Fruit fly (Drosophila melanogaster) whole organism, embryonic: ENCODE measurements around the gene Cortactin.

Experiments
- CG10147 ChIP-seq: fragments of 200-800 bp; sonication (Bioruptor generic); optimal IDR thresholded peaks from 2 replicates; lab custom pipeline; 2019; ENCODE audit warnings: missing biosample characterization, mild to moderate bottlenecking, missing genetic modification characterization, moderate library complexity
- CG11247 ChIP-seq: fragments of 200-800 bp; sonication (Bioruptor generic); IDR thresholded peaks from 2 replicates; pipeline ENCODE4 v1.3.6; 2022; ENCODE audit warnings: missing biosample characterization, missing genetic modification characterization
- CG12155 ChIP-seq: fragments of 200-800 bp; sonication (Bioruptor generic); optimal IDR thresholded peaks from 3 replicates; lab custom pipeline; 2016; ENCODE audit warnings: missing biosample characterization, missing genetic modification characterization
- CG12659 ChIP-seq: fragments of 200-800 bp; sonication (Bioruptor generic); optimal IDR thresholded peaks from 3 replicates; lab custom pipeline; 2017; ENCODE audit warnings: mild to moderate bottlenecking, missing biosample characterization, missing genetic modification reagents, missing genetic modification characterization
- CG14050 ChIP-seq: fragments of 200-800 bp; sonication (Bioruptor generic); IDR thresholded peaks from 3 replicates; pipeline ENCODE4 v1.3.6; 2022; ENCODE audit warnings: missing biosample characterization, missing genetic modification characterization
- CG1529 ChIP-seq: fragments of 200-800 bp; sonication (Bioruptor generic); optimal IDR thresholded peaks from 3 replicates; lab custom pipeline; 2018; ENCODE audit warnings: missing biosample characterization, missing genetic modification characterization
- CG17328 ChIP-seq: fragments of 200-800 bp; sonication (Bioruptor generic); IDR thresholded peaks from 2 replicates; pipeline ENCODE4 v1.3.6; 2022; ENCODE audit warnings: missing biosample characterization, missing genetic modification characterization
- CG17612 ChIP-seq: fragments of 200-800 bp; sonication (Bioruptor generic); IDR thresholded peaks from 2 replicates; pipeline ENCODE4 v1.3.6; 2022; ENCODE audit warnings: missing biosample characterization, missing genetic modification characterization
- CG18476 ChIP-seq: fragments of 200-800 bp; sonication (Bioruptor generic); optimal IDR thresholded peaks from 2 replicates; lab custom pipeline; 2016; ENCODE audit warnings: missing biosample characterization, mild to moderate bottlenecking, missing genetic modification characterization
- CG30431 ChIP-seq: fragments of 200-800 bp; sonication (Bioruptor generic); optimal IDR thresholded peaks from 2 replicates; lab custom pipeline; 2017; ENCODE audit warnings: missing biosample characterization, missing genetic modification characterization
- CG34224 ChIP-seq: fragments of 200-800 bp; sonication (Bioruptor generic); IDR thresholded peaks from 3 replicates; pipeline ENCODE4 v1.3.6; 2022; ENCODE audit warnings: missing biosample characterization, missing genetic modification characterization; ENCODE audit not compliant: partially characterized antibody
- CG34422 ChIP-seq: fragments of 200-800 bp; sonication (Bioruptor generic); IDR thresholded peaks from 3 replicates; pipeline ENCODE4 v1.3.6; 2022; ENCODE audit warnings: missing biosample characterization, missing genetic modification characterization
- CG4328 ChIP-seq: fragments of 200-800 bp; sonication (Bioruptor generic); optimal IDR thresholded peaks from 3 replicates; lab custom pipeline; 2017; ENCODE audit warnings: missing biosample characterization, missing genetic modification reagents, missing genetic modification characterization
- CG6689 ChIP-seq: fragments of 200-800 bp; sonication (Bioruptor generic); IDR thresholded peaks from 2 replicates; pipeline ENCODE4 v1.3.6; 2022; ENCODE audit warnings: missing biosample characterization, missing genetic modification characterization
- CG7745 ChIP-seq: fragments of 200-800 bp; sonication (Bioruptor generic); optimal IDR thresholded peaks from 2 replicates; lab custom pipeline; 2018; ENCODE audit warnings: missing biosample characterization, mild to moderate bottlenecking, missing genetic modification characterization, moderate library complexity
- CG8478 ChIP-seq: fragments of >200 bp; optimal IDR thresholded peaks from 2 replicates; lab custom pipeline; 2018
- Elba2 ChIP-seq: fragments of 200-800 bp; sonication (Bioruptor generic); optimal IDR thresholded peaks from 3 replicates; lab custom pipeline; 2016; ENCODE audit warnings: missing biosample characterization, missing genetic modification characterization
- Hr3 ChIP-seq: fragments of 200-800 bp; sonication (Bioruptor generic); optimal IDR thresholded peaks from 3 replicates; lab custom pipeline; 2016; ENCODE audit warnings: missing biosample characterization, missing genetic modification characterization
- Hr39 ChIP-seq: fragments of >200 bp; optimal IDR thresholded peaks from 2 replicates; lab custom pipeline; 2017
- Lhr ChIP-seq: fragments of 200-800 bp; sonication (Bioruptor generic); optimal IDR thresholded peaks from 3 replicates; lab custom pipeline; 2017; ENCODE audit warnings: mild to moderate bottlenecking, missing biosample characterization, missing genetic modification reagents, missing genetic modification characterization
- Mad ChIP-seq: fragments of 200-800 bp; sonication (Bioruptor generic); optimal IDR thresholded peaks from 2 replicates; lab custom pipeline; 2016; ENCODE audit warnings: missing biosample characterization, missing genetic modification characterization
- Nf-YC ChIP-seq: fragments of 200-800 bp; optimal IDR thresholded peaks from 3 replicates; lab custom pipeline; 2019; ENCODE audit warnings: missing biosample characterization, mild to moderate bottlenecking, missing genetic modification characterization, moderate library complexity
- Oli ChIP-seq: fragments of 200-800 bp; sonication (Bioruptor generic); optimal IDR thresholded peaks from 2 replicates; lab custom pipeline; 2018; ENCODE audit warnings: missing biosample characterization, mild to moderate bottlenecking, missing genetic modification characterization, moderate library complexity
- Tbp ChIP-seq: fragments of >200 bp; optimal IDR thresholded peaks from 2 replicates; lab custom pipeline; 2018; ENCODE audit warnings: missing biosample characterization, missing genetic modification characterization
- abd-A ChIP-seq: fragments of 200-800 bp; sonication (Bioruptor generic); optimal IDR thresholded peaks from 3 replicates; lab custom pipeline; 2019; ENCODE audit warnings: missing biosample characterization, mild to moderate bottlenecking, missing genetic modification characterization, moderate library complexity
- al ChIP-seq: fragments of 200-800 bp; sonication (Bioruptor generic); IDR thresholded peaks from 2 replicates; pipeline ENCODE4 v1.3.6; 2022; ENCODE audit warnings: missing biosample characterization, missing genetic modification characterization
- ap ChIP-seq: fragments of 200-800 bp; sonication (Bioruptor generic); IDR thresholded peaks from 2 replicates; pipeline ENCODE4 v1.3.6; 2022; ENCODE audit warnings: missing biosample characterization, missing genetic modification characterization
- chm ChIP-seq: fragments of 200-800 bp; sonication (Bioruptor generic); IDR thresholded peaks from 2 replicates; pipeline ENCODE4 v1.3.6; 2022; ENCODE audit warnings: missing biosample characterization, missing genetic modification characterization
- dati ChIP-seq: fragments of 200-800 bp; sonication (Bioruptor generic); IDR thresholded peaks from 2 replicates; pipeline ENCODE4 v1.3.6; 2022; ENCODE audit warnings: missing biosample characterization, missing genetic modification characterization
- fd3F ChIP-seq: fragments of 200-800 bp; sonication (Bioruptor generic); optimal IDR thresholded peaks from 2 replicates; lab custom pipeline; 2018; ENCODE audit warnings: missing biosample characterization, mild to moderate bottlenecking, missing genetic modification characterization, moderate library complexity
- fru ChIP-seq: fragments of >200 bp; optimal IDR thresholded peaks from 2 replicates; lab custom pipeline; 2017
- her ChIP-seq: fragments of 200-800 bp; sonication (Bioruptor generic); optimal IDR thresholded peaks from 2 replicates; lab custom pipeline; 2016; ENCODE audit warnings: missing biosample characterization, missing genetic modification characterization
- lmd ChIP-seq: fragments of 200-800 bp; sonication (Bioruptor generic); IDR thresholded peaks from 2 replicates; pipeline ENCODE4 v1.3.6; 2022; ENCODE audit warnings: missing biosample characterization, missing genetic modification characterization
- lola ChIP-seq, 3 experiments: fragments of >200 bp in 2 of 3; fragments of 200-800 bp in 1 of 3; sonication (Bioruptor generic) in 1 of 3; optimal IDR thresholded peaks; 2 replicates each; lab custom pipeline; 2017 to 2019; ENCODE audit warnings: missing biosample characterization in 3 of 3, missing genetic modification characterization in 3 of 3, mild to moderate bottlenecking in 1 of 3, moderate library complexity in 1 of 3
- pita ChIP-seq: fragments of 200-800 bp; sonication (Bioruptor generic); optimal IDR thresholded peaks from 2 replicates; lab custom pipeline; 2017; ENCODE audit warnings: missing biosample characterization, mild to moderate bottlenecking, missing genetic modification characterization
- prd ChIP-seq, 3 experiments: fragments of >200 bp in 2 of 3; fragments of 200-800 bp in 1 of 3; sonication (Bioruptor generic) in 1 of 3; optimal IDR thresholded peaks in 2 of 3; IDR thresholded peaks in 1 of 3; 2 replicates in 2 of 3; 3 replicates in 1 of 3; pipeline versions ENCODE4 v1.3.6 to Lab custom; 2017 to 2022; ENCODE audit warnings: missing biosample characterization in 1 of 3, missing genetic modification characterization in 1 of 3
- psq ChIP-seq: fragments of 200-800 bp; sonication (Bioruptor generic); optimal IDR thresholded peaks from 2 replicates; lab custom pipeline; 2017; ENCODE audit warnings: missing biosample characterization, missing genetic modification characterization
- rib ChIP-seq: fragments of 200-800 bp; sonication (Bioruptor generic); IDR thresholded peaks from 2 replicates; pipeline ENCODE4 v1.3.6; 2022; ENCODE audit warnings: missing biosample characterization, missing genetic modification characterization
- slbo ChIP-seq: fragments of 200-800 bp; sonication (Bioruptor generic); IDR thresholded peaks from 2 replicates; pipeline ENCODE4 v1.3.6; 2022; ENCODE audit warnings: missing biosample characterization, missing genetic modification characterization
- sob ChIP-seq: fragments of 200-800 bp; sonication (Bioruptor generic); IDR thresholded peaks from 2 replicates; pipeline ENCODE4 v1.3.6; 2022; ENCODE audit warnings: missing biosample characterization, missing genetic modification characterization
- ttk ChIP-seq: fragments of 200-800 bp; sonication (Bioruptor generic); IDR thresholded peaks from 2 replicates; pipeline ENCODE4 v2.1.2; 2022; ENCODE audit warnings: missing biosample characterization, missing genetic modification characterization

Gene Cortactin

DNA sequence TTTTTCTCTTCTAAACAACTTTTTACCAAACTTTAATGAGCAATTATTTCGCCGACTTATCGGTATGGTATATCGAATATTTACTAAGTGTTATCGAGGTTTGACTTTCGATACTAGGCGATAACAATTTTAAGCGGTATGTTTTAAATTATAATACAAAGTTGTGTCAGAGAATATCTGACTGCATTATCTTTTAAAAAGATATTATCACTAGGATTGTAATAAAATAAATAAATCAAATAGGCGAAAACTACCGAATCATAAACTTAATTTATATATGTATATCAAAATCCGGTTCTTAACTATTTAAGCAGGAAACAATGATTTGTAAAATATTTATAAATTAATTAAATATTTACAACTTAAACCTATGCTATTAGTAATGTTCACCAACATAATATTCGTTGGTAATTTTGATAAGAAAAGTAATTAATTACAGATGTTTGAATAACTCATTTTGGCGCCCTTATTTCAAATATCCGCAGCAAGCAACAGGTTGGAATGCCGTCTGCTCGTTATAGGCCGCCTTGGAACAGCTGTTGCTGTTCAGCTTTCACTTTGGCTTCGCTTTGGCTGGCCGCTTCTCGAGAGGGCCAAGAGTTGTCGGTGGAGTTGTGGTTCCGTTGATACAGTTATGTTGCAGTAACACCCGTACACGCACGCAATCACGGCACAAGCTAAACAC lies 43.8 kb upstream of the Cortactin start, which contains the start of the genes Sec15 and rtet (continued):
- peak; percentile 18; the same call in 1 of the 2 replicates for TF ChIP-seq CG17328
- no peak for TF ChIP-seq CG6689 (GFP tag; lab: Robert Waterston, UW)
- TF ChIP-seq Lhr (GFP tag; lab: Kevin White, UChicago) = no peak
- peak; percentile 64 for TF ChIP-seq CG18476 (GFP tag; lab: Kevin White, UChicago)
- TF ChIP-seq her = no peak
- TF ChIP-seq rib (GFP tag; lab: Robert Waterston, UW) = no peak
- no peak for TF ChIP-seq fru (lab: Kevin White, UChicago)
- peak; percentile 45 for TF ChIP-seq sob (GFP tag; lab: Robert Waterston, UW)
- no peak for TF ChIP-seq Hr39 (lab: Kevin White, UChicago)
- TF ChIP-seq CG1529 = no peak
- no peak for TF ChIP-seq abd-A (tag; lab: Kevin White, UChicago)
- TF ChIP-seq CG34224 (GFP tag; lab: Robert Waterston, UW) = peak; percentile 63; the same call in 2 of the 3 replicates
- TF ChIP-seq CG12155 (GFP tag; lab: Kevin White, UChicago) = peak; percentile 55
- no peak for TF ChIP-seq dati (GFP tag; lab: Robert Waterston, UW)
- TF ChIP-seq CG12659 (GFP tag; lab: Kevin White, UChicago) = peak; percentile 70
- no peak for TF ChIP-seq prd (optimal IDR thresholded peaks at IDR 0.05; lab: Kevin White, UChicago)
- TF ChIP-seq prd (GFP tag; IDR thresholded peaks at IDR 0.05; lab: Robert Waterston, UW) = peak; percentile 47; the same call in 2 of the 3 replicates
- peak; percentile 48 for TF ChIP-seq Mad (GFP tag; lab: Kevin White, UChicago)
- peak; percentile 53 for TF ChIP-seq CG11247 (GFP tag; lab: Robert Waterston, UW)
- peak; percentile 67 for TF ChIP-seq lmd (GFP tag; lab: Robert Waterston, UW)
- no peak for TF ChIP-seq CG7745
- TF ChIP-seq Tbp = no peak
- TF ChIP-seq CG17612 (GFP tag; lab: Robert Waterston, UW) = no peak
- no peak for TF ChIP-seq fd3F (GFP tag; lab: Kevin White, UChicago)
- no peak for TF ChIP-seq ap (GFP tag; lab: Robert Waterston, UW)
- peak; percentile 70 for TF ChIP-seq slbo (GFP tag; lab: Robert Waterston, UW)
- TF ChIP-seq CG14050 (GFP tag; lab: Robert Waterston, UW) = peak; percentile 13; the same call in 1 of the 3 replicates
- peak; percentile 60; the same call in 1 of the 2 replicates for TF ChIP-seq chm (GFP tag; lab: Robert Waterston, UW)
- no peak for TF ChIP-seq pita (GFP tag; lab: Kevin White, UChicago)
- TF ChIP-seq Elba2 (GFP tag; lab: Kevin White, UChicago) = no peak
- TF ChIP-seq ttk (GFP tag; lab: Robert Waterston, UW) = 0 out of 2 replicates have a peak, but pooled peaks have one; percentile 24
- peak; percentile 27 for TF ChIP-seq CG30431 (GFP tag; lab: Kevin White, UChicago)
- TF ChIP-seq Oli (tag; lab: Kevin White, UChicago) = peak; percentile 48
- TF ChIP-seq CG10147 = no peak
- no peak for TF ChIP-seq al (GFP tag; lab: Robert Waterston, UW)
- TF ChIP-seq Hr3 (GFP tag; lab: Kevin White, UChicago) = peak; percentile 60
- TF ChIP-seq CG8478 (lab: Kevin White, UChicago) = no peak
- peak; percentile 72 for TF ChIP-seq CG4328
- peak; percentile 15 for TF ChIP-seq psq (GFP tag; lab: Kevin White, UChicago)
- TF ChIP-seq Nf-YC (tag; lab: Kevin White, UChicago) = peak; percentile 58
- TF ChIP-seq lola (GFP tag; optimal IDR thresholded peaks at IDR 0.05; lab: Kevin White, UChicago) = peak in 1 of 3 experiments; percentile 78
- peak; percentile 30; the same call in 2 of the 3 replicates for TF ChIP-seq CG34422 (GFP tag; lab: Robert Waterston, UW)
